Worm (Caenorhabditis elegans) whole organism, midembryonic: ENCODE data around the gene scl-9.

Experiments used
- T22C8.4 ChIP-seq: fragments of 200-800 bp; sonication (Bioruptor generic); IDR thresholded peaks from 2 replicates; pipeline ENCODE4 v1.3.6; 2022; ENCODE audit warnings: missing genetic modification characterization, missing compliant biosample characterization
- cog-1 ChIP-seq: sonication (generic microtip); optimal IDR thresholded peaks from 2 replicates; lab custom pipeline; 2016; ENCODE audit warnings: missing genetic modification characterization, missing compliant biosample characterization
- flt-1 ChIP-seq: fragments of 200-800 bp; sonication (Bioruptor generic); IDR thresholded peaks from 2 replicates; pipeline ENCODE4 v1.3.6; 2022; ENCODE audit warnings: missing genetic modification characterization, missing compliant biosample characterization
- klf-2 ChIP-seq: fragments of 200-800 bp; sonication (Bioruptor generic); conservative IDR thresholded peaks from 2 replicates; pipeline ENCODE4 v1.3.6; 2022; ENCODE audit warnings: missing genetic modification reagents, missing genetic modification characterization, missing compliant biosample characterization
- med-1 ChIP-seq: sonication (generic microtip); optimal IDR thresholded peaks from 2 replicates; lab custom pipeline; 2017; ENCODE audit warnings: missing genetic modification characterization, mild to moderate bottlenecking, missing compliant biosample characterization, antibody characterized with exemption, missing genetic modification reagents; ENCODE audit not compliant: insufficient read depth
- ref-1 ChIP-seq: fragments of 200-800 bp; sonication (Bioruptor generic); conservative IDR thresholded peaks from 2 replicates; pipeline ENCODE4 v1.3.6; 2022; ENCODE audit warnings: missing genetic modification reagents, missing genetic modification characterization, missing compliant biosample characterization
- tab-1 ChIP-seq: fragments of 200-800 bp; sonication (Bioruptor generic); IDR thresholded peaks from 2 replicates; pipeline ENCODE4 v1.3.6; 2022; ENCODE audit warnings: missing genetic modification characterization, missing compliant biosample characterization
- ztf-23 ChIP-seq: fragments of 200-800 bp; sonication (Bioruptor generic); IDR thresholded peaks from 2 replicates; pipeline ENCODE4 v1.3.6; 2022; ENCODE audit warnings: missing genetic modification reagents, missing genetic modification characterization, missing compliant biosample characterization
- ztf-29 ChIP-seq: fragments of 200-800 bp; sonication (Bioruptor generic); IDR thresholded peaks from 2 replicates; pipeline ENCODE4 v1.3.6; 2022; ENCODE audit warnings: missing genetic modification reagents, missing genetic modification characterization, missing compliant biosample characterization

The scl-9 gene

ce11 chrIV:13052568-13052967, 5.6 kb downstream of the scl-9 start, which contains the start of gene F49E11.7:
Gene F49E11.7 (plus strand): TSS chrIV:13052868.
- no peak for TF ChIP-seq tab-1 (GFP tag; lab: Robert Waterston, UW)
- TF ChIP-seq flt-1 (GFP tag; lab: Robert Waterston, UW), result no peak
- TF ChIP-seq ztf-23, result no peak
- no peak for TF ChIP-seq klf-2 (GFP tag; lab: Robert Waterston, UW)
- TF ChIP-seq T22C8.4 (GFP tag; lab: Robert Waterston, UW), result no peak
- no peak for TF ChIP-seq med-1 (GFP tag; lab: Kevin White, UChicago)
- TF ChIP-seq ref-1 (GFP tag; lab: Robert Waterston, UW), result no peak
- TF ChIP-seq ztf-29, result no peak
- TF ChIP-seq cog-1, result no peak

ce11 chrIV:13056026-13056425, 9.1 kb downstream of the scl-9 start, which contains the start of gene scl-1:
Gene scl-1 (plus strand): TSS chrIV:13056326.
- TF ChIP-seq T22C8.4 (GFP tag; lab: Robert Waterston, UW), result no peak
- no peak for TF ChIP-seq klf-2 (GFP tag; lab: Robert Waterston, UW)
- no peak for TF ChIP-seq tab-1 (GFP tag; lab: Robert Waterston, UW)
- TF ChIP-seq ztf-23, result no peak
- no peak for TF ChIP-seq ztf-29
- TF ChIP-seq cog-1, result no peak
- TF ChIP-seq med-1 (GFP tag; lab: Kevin White, UChicago), result no peak
- no peak for TF ChIP-seq ref-1 (GFP tag; lab: Robert Waterston, UW)
- no peak for TF ChIP-seq flt-1 (GFP tag; lab: Robert Waterston, UW)

ce11 chrIV:13057418-13057817, 10.5 kb downstream of the scl-9 start, which contains the start of gene scl-2:
Gene scl-2 (plus strand): TSS chrIV:13057710.
- no peak for TF ChIP-seq T22C8.4 (GFP tag; lab: Robert Waterston, UW)
- TF ChIP-seq ztf-29, result no peak
- no peak for TF ChIP-seq klf-2 (GFP tag; lab: Robert Waterston, UW)
- no peak for TF ChIP-seq ref-1 (GFP tag; lab: Robert Waterston, UW)
- TF ChIP-seq med-1 (GFP tag; lab: Kevin White, UChicago), result no peak
- no peak for TF ChIP-seq ztf-23
- TF ChIP-seq flt-1 (GFP tag; lab: Robert Waterston, UW), result no peak
- TF ChIP-seq cog-1, result no peak
- no peak for TF ChIP-seq tab-1 (GFP tag; lab: Robert Waterston, UW)

- TF ChIP-seq med-1 (GFP tag; lab: Kevin White, UChicago) (no peak), cog-1 (no peak), ztf-23 (no peak)
Measured at ce11 chrIV:13059284-13059683, 12.3 kb downstream of the scl-9 start, which contains the start of gene scl-3. Gene scl-3 (plus strand): TSS chrIV:13059584.

- no peak for TF ChIP-seq flt-1 (GFP tag; lab: Robert Waterston, UW)
- no peak for TF ChIP-seq cog-1
- TF ChIP-seq klf-2 (GFP tag; lab: Robert Waterston, UW), result no peak
- TF ChIP-seq T22C8.4 (GFP tag; lab: Robert Waterston, UW), result no peak
- TF ChIP-seq ref-1 (GFP tag; lab: Robert Waterston, UW), result no peak
- no peak for TF ChIP-seq ztf-23
- TF ChIP-seq ztf-29, result no peak
Measured at ce11 chrIV:13063714-13064113, 16.8 kb downstream of the scl-9 start, which contains the start of gene scl-5. Gene scl-5 (plus strand): TSS chrIV:13064014.

ce11 chrIV:13066044-13066443, 19.1 kb downstream of the scl-9 start:
- TF ChIP-seq ztf-29 (no peak), ref-1 (GFP tag; lab: Robert Waterston, UW) (no peak)

ce11 chrIV:13067200-13067599, 20.3 kb downstream of the scl-9 start, which contains the start of gene col-131:
Gene col-131 (minus strand): TSS chrIV:13067300.
- TF ChIP-seq T22C8.4 (GFP tag; lab: Robert Waterston, UW) (no peak), ztf-29 (no peak), med-1 (GFP tag; lab: Kevin White, UChicago) (no peak), tab-1 (GFP tag; lab: Robert Waterston, UW) (no peak), ztf-23 (no peak), klf-2 (GFP tag; lab: Robert Waterston, UW) (no peak), ref-1 (GFP tag; lab: Robert Waterston, UW) (no peak)

ce11 chrIV:13068451-13068850, 21.5 kb downstream of the scl-9 start, which contains the start of gene scl-6:
Gene scl-6 (plus strand): TSS chrIV:13068751.
- TF ChIP-seq tab-1 (GFP tag; lab: Robert Waterston, UW) (no peak), ref-1 (GFP tag; lab: Robert Waterston, UW) (no peak), klf-2 (GFP tag; lab: Robert Waterston, UW) (no peak), T22C8.4 (GFP tag; lab: Robert Waterston, UW) (no peak), cog-1 (no peak), ztf-23 (no peak)

- no peak for TF ChIP-seq klf-2 (GFP tag; lab: Robert Waterston, UW)
- no peak for TF ChIP-seq T22C8.4 (GFP tag; lab: Robert Waterston, UW)
- TF ChIP-seq flt-1 (GFP tag; lab: Robert Waterston, UW), result no peak
- no peak for TF ChIP-seq ref-1 (GFP tag; lab: Robert Waterston, UW)
- TF ChIP-seq ztf-23, result no peak
- no peak for TF ChIP-seq ztf-29
- TF ChIP-seq tab-1 (GFP tag; lab: Robert Waterston, UW), result no peak
- no peak for TF ChIP-seq med-1 (GFP tag; lab: Kevin White, UChicago)
- TF ChIP-seq cog-1, result no peak
Measured at ce11 chrIV:13070142-13070541, 23.2 kb downstream of the scl-9 start, which contains the start of gene scl-7. Gene scl-7 (plus strand): TSS chrIV:13070442.

- TF ChIP-seq ref-1 (GFP tag; lab: Robert Waterston, UW) (no peak), flt-1 (GFP tag; lab: Robert Waterston, UW) (no peak), klf-2 (GFP tag; lab: Robert Waterston, UW) (no peak), med-1 (GFP tag; lab: Kevin White, UChicago) (no peak), tab-1 (GFP tag; lab: Robert Waterston, UW) (no peak), ztf-29 (no peak), cog-1 (no peak), ztf-23 (no peak), T22C8.4 (GFP tag; lab: Robert Waterston, UW) (no peak)
Measured at ce11 chrIV:13071445-13071844, 24.5 kb downstream of the scl-9 start, which contains the start of gene scl-8. Gene scl-8 (plus strand): TSS chrIV:13071745.
